Worm (Caenorhabditis elegans): ENCODE results near the gene mmaa-1.

The mmaa-1 gene

DNA sequence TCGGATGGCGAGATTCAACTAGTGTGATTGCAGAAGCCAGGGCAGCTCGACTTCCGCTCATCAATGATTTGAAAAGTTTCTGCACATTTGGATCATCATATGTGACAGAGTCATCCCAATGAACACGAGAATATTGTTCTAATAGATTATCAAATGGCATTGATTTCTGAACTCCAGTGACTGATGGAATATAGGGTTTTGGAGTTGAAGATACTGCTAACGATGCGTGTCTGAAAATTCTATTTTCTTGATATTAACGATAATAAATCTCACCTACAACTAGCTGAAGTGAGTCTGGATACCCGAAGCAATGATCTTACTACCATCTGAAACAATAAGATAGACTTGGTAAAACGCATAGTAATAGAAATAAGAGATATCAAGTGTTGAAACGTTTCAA is at the start of gene mmaa-1:
Gene mmaa-1 (minus strand): TSS at position 328 of the 400 bp plus-strand sequence.
- TF ChIP-seq dao-5 (tag; optimal IDR thresholded peaks at IDR 0.05), result no peak
- TF ChIP-seq W03F9.2 (tag; optimal IDR thresholded peaks at IDR 0.05), result no peak
- no peak for TF ChIP-seq him-1 (tag; optimal IDR thresholded peaks at IDR 0.05)

DNA sequence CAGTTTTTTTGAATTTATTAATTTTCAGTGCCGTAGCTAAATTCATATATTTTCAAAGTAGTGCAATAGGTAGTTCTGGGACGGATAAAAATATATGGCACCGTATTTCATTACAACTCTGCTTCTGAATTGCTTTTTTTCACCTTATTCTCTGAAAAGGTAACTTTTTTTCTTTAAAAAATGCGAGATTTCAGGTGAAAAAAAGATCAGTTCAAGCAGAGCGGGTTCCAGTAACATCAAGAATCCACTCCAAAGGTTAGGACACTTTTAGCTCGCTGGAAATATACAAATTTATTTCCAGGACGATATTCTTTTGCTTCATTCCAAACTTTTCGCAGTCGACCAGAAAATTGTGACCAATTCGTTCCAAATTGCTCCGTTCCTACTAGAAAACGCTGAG is 47.1 kb upstream of the mmaa-1 start, which contains the start of gene T07F8.1:
Gene T07F8.1 (plus strand): TSS at position 301 of the 400 bp plus-strand sequence.
- TF ChIP-seq W03F9.2 (tag; optimal IDR thresholded peaks at IDR 0.05) (no peak), dao-5 (tag; optimal IDR thresholded peaks at IDR 0.05) (no peak), him-1 (tag; optimal IDR thresholded peaks at IDR 0.05) (no peak)

DNA sequence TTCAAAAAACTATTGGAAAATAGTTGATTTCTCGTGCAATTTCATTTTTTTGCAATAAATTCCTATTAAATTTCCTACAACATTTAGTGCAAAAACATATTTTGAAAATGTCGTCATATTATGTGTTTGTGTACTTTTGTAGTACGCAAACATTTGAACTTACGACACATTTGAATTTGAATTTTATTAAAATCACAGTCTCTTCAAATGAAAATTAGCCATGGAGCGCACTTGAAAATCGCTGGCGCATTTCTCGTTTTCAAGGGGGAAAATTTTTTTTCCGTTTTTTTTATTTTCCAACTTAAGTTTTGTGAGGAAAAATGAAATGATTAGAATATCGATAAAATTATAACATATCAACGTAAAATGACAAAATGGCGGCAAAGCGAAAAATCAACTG is 46.6 kb upstream of the mmaa-1 start:
- TF ChIP-seq W03F9.2 (tag; optimal IDR thresholded peaks at IDR 0.05) (peak; percentile 56), him-1 (tag; optimal IDR thresholded peaks at IDR 0.05) (no peak), dao-5 (tag; optimal IDR thresholded peaks at IDR 0.05) (no peak)

DNA sequence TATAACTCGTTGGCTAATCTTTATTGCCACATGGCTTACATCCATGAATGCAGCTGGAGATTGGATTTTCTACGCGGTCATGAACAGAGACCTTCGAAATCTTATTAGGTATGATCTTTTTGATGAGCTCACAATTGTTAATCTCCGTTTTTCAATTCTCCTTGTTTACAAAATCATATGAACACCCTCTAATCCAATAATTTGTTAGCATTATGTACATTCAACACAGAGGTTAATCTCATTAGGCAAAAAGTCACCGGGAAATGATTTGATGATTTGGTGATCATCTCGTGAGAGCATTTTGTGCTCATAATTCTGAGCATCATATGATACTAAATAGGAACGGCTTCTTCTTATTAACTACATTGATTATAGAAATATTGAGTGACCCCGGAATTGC is 45.3 kb upstream of the mmaa-1 start:
- TF ChIP-seq dao-5 (tag; optimal IDR thresholded peaks at IDR 0.05), result no peak
- TF ChIP-seq W03F9.2 (tag; optimal IDR thresholded peaks at IDR 0.05), result no peak
- no peak for TF ChIP-seq him-1 (tag; optimal IDR thresholded peaks at IDR 0.05)

DNA sequence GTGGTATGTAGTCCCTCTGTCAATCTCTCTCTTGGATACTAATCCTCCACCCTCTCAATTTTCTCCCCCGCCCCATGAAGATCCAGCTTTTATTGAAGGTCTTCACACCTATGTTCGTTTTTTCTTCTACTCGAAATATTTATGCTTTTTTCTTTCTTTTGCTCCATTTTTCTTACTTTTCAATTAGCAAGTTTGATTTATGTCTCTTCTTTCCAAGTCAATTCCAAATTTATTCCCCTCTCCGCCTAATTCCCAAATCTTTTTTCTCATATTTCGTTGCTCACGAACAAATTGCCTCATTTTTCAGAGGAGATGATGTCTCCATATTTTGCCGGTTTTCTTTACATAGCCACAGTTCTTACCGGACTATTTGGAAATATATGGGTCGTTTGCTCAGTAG is 43.3 kb upstream of the mmaa-1 start, which contains the start of gene npr-31:
Gene npr-31 (plus strand): TSS at position 301 of the 400 bp plus-strand sequence.
- no peak for TF ChIP-seq him-1 (tag; optimal IDR thresholded peaks at IDR 0.05)
- TF ChIP-seq W03F9.2 (tag; optimal IDR thresholded peaks at IDR 0.05), result no peak
- TF ChIP-seq dao-5 (tag; optimal IDR thresholded peaks at IDR 0.05), result no peak

DNA sequence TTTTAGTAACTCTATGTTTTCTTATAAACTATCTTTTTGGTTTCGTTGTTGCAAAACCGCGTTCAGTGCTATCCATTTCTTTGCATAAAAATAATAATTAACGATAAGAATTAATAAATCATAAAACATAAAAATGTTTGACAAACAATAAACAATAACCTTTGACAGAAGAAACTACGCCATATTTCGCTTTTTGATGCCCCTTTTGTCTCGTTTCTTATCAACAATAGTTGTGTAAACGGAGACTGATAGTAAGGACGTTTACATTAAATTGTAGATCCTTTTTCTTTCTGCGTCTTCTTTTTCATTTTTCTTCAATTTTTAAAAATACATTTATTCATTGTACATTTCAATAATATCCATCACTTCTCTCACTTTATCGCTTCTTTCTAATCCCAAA is 38.1 kb upstream of the mmaa-1 start:
- no peak for TF ChIP-seq dao-5 (tag; optimal IDR thresholded peaks at IDR 0.05)
- TF ChIP-seq him-1 (tag; optimal IDR thresholded peaks at IDR 0.05), result no peak
- TF ChIP-seq W03F9.2 (tag; optimal IDR thresholded peaks at IDR 0.05), result no peak

DNA sequence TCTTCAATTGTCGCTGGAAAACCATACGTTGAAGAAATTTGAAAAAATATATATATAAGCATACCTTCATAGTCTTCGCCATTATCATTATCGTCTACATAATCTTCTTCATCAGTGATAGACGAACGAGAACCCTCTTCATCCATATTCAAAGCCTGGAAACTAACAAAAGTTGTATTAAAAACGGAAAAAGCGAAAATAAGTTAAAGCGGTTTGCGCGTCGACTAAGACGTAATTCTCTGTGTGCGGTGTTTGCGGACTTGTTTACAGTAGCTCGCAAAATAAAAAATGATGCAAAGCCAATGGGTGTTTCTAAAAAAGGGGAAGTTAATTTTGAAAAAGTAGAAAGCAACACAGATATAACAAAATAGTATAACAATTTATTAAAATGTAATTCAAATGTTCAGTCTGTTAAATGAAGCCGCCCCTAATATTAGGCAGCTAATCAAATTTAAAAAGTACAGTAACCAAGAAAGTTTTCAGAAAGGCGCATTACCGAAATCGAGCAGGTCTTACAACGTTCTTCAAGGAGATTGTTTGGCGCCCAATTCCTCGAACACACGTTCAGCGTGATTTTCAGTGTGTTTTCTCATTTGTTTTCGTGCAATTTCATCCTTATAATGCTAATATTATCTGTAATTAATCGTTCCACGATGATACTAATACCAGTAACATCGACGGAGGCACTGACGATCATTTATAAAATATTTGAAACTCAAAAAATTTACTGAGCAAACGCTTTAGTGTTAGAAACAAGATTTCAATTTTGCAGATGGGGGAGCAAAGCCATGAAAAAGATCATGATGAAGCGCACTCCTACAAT is 31.1 kb upstream of the mmaa-1 start, which contains the start of the genes T07F8.4 and gld-3:
Gene T07F8.4 (minus strand): TSS at position 162 of the 823 bp plus-strand sequence.
Gene gld-3 (plus strand): TSS at position 773 of the 823 bp plus-strand sequence.
- peak; percentile 47 for TF ChIP-seq W03F9.2 (tag; optimal IDR thresholded peaks at IDR 0.05)
- TF ChIP-seq dao-5 (tag; optimal IDR thresholded peaks at IDR 0.05), result no peak
- TF ChIP-seq him-1 (tag; optimal IDR thresholded peaks at IDR 0.05), result no peak

DNA sequence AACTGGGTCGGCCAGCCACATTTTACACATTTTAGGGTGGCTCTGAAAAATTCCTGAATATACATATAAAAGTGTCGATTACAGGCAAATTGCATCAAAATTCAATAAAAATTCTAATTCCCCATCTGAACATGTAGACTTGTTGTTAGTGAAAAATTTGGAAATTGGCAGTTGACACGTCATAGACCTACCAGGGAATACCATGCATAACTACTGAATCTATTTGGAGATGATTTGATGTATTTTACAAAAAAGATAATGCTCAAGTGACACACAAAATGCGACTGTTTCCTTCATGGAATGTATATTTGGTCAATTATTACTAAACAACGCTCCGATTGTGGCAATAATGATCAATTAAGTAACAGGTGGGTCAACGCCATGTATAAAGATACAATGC is 25.5 kb upstream of the mmaa-1 start, which contains the start of gene F10E7.1:
Gene F10E7.1 (plus strand): TSS at position 301 of the 400 bp plus-strand sequence.
- no peak for TF ChIP-seq him-1 (tag; optimal IDR thresholded peaks at IDR 0.05)
- TF ChIP-seq dao-5 (tag; optimal IDR thresholded peaks at IDR 0.05), result no peak
- no peak for TF ChIP-seq W03F9.2 (tag; optimal IDR thresholded peaks at IDR 0.05)

DNA sequence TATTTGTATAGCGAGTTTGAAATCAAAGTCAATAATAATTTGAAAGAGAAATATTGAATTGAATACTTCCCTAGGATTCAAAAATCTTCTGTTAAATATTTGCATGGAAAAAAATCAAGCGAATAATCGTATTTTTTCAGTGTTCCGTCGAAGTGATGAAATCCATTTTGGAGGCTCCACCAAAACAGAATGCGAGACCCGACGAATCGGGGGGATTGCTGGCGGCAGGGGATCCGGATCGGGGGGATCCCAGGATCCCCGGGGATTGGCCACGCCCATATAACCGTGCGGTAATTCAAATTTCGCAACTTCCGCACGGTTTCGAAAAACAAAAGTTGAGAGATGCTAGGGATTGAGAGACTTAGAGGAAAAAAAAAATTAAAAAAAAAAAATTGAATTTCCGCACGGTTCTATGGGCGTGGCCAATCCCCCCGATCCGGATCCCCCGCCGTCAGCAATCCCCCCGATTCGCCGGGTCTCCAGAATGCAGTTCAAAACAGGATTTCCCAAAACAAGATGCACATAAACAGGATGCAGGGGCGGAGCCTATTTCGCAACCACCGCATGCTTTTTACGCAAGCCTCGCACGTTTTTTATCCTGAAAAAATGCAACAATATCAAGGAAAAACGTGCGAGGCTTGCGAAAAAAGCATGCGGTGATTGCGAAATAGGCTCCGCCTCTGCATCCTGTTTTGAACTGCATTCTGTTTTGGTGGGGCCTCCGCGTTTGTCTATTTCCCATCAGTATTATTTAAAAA is 21.9 kb upstream of the mmaa-1 start, which contains the start of gene F10E7.11:
Gene F10E7.11 (minus strand): TSS at position 232 of the 758 bp plus-strand sequence.
- TF ChIP-seq dao-5 (tag; optimal IDR thresholded peaks at IDR 0.05), result no peak
- no peak for TF ChIP-seq him-1 (tag; optimal IDR thresholded peaks at IDR 0.05)
- TF ChIP-seq W03F9.2 (tag; optimal IDR thresholded peaks at IDR 0.05), result no peak

DNA sequence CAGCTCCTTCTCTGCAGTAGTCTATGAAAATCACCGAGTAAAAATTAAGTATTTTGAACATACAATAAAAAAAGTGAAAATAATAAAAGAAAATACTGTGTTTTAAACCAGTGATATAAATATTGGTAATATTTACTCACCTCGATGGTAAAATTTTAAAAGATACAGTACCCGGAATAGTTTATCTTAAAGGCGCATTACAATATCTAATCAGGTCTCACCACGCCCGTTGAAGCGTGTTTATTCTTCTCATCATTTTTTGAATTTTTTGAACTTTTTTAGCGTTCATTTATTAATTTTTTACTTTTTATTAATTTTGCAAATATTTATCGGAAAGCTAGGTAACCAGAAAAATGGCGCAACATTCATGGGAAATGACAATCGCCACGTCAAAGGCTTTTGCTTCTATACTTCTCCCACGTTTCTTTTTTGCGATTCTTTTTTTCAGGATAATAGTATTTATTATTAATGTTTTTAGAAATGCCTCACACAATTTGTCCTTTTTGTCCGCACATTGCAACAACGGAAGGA is 20.9 kb upstream of the mmaa-1 start, which contains the start of gene F10E7.2:
Gene F10E7.2 (plus strand): TSS at position 481 of the 531 bp plus-strand sequence.
- TF ChIP-seq him-1 (tag; optimal IDR thresholded peaks at IDR 0.05) (no peak), dao-5 (tag; optimal IDR thresholded peaks at IDR 0.05) (no peak), W03F9.2 (tag; optimal IDR thresholded peaks at IDR 0.05) (no peak)

DNA sequence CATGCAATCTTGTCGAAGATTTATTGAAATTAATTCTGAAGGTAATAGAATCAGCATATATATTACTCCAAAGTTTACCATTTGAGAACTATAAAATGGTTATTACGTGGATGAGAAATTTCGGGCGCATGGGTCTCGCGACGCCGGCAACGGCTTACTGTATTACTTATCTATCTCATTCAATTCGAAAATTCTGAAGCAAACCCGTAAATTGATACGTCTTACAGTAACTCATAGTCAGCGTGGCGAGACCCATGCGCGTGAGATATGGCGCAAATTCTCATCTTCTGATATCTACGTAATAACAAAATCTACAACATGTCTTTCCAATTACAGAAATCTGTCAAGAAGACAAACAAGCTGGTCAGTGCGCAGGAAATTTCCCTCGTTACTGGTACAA is 18.6 kb upstream of the mmaa-1 start:
- TF ChIP-seq W03F9.2 (tag; optimal IDR thresholded peaks at IDR 0.05), result no peak
- TF ChIP-seq him-1 (tag; optimal IDR thresholded peaks at IDR 0.05), result no peak
- TF ChIP-seq dao-5 (tag; optimal IDR thresholded peaks at IDR 0.05), result no peak

DNA sequence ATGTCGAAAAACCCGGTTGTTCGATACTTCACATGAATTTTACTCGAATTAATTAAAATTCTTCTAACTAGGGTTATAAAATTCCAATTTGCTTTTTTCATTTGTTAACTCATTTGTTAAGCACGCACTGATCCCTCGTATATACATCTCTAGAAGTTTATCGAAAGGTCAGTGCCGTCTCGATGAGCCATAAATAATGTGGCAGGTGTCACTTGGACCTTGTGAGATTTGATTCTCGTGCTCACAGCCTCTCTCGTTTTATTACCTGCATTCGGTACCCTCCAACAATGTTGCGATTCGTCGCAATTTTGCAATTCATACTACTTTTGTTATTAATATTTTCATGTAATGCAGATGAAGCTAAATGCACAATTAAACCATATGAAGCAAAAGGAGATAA is 15.4 kb upstream of the mmaa-1 start, which contains the start of gene spon-1:
Gene spon-1 (plus strand): TSS at position 208 of the 400 bp plus-strand sequence.
- TF ChIP-seq W03F9.2 (tag; optimal IDR thresholded peaks at IDR 0.05), result no peak
- no peak for TF ChIP-seq him-1 (tag; optimal IDR thresholded peaks at IDR 0.05)

DNA sequence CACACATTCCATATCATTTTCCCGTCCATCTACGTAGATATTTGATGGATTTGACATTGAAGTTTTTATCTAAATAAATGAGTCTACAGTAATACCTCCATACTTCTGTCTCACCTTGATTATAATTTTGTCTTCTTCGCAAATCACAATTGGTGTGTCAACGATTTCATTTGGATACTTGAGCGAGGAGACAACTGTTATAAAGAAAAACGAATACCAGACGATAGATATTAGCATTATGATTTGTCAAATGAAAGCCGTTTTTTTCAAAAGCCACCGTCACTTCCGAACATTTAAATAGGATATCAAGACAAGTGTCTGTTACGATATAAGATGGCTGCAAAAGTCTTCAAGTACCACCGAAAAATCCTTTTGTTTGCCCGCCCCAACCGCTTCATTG is 14.7 kb upstream of the mmaa-1 start, which contains the start of gene cutl-5:
Gene cutl-5 (minus strand): TSS at position 269 of the 400 bp plus-strand sequence.
- TF ChIP-seq W03F9.2 (tag; optimal IDR thresholded peaks at IDR 0.05), result no peak
- TF ChIP-seq dao-5 (tag; optimal IDR thresholded peaks at IDR 0.05), result no peak
- TF ChIP-seq him-1 (tag; optimal IDR thresholded peaks at IDR 0.05), result no peak

Measured in whole organism, L4/young adult.